Worm (Caenorhabditis elegans) whole organism, early embryonic: ENCODE measurements around the gene C49C3.21.

ENCODE experiments used
- F13C5.2 ChIP-seq: sonication (generic microtip); optimal IDR thresholded peaks from 2 replicates; lab custom pipeline; 2017; ENCODE audit warnings: mild to moderate bottlenecking, missing genetic modification characterization, inconsistent platforms, missing compliant biosample characterization
- ama-1 ChIP-seq: fragments of 150-350 bp; optimal IDR thresholded peaks from 2 replicates; lab custom pipeline; 2014
- ceh-13 ChIP-seq: fragments of 200-800 bp; sonication (Bioruptor generic); optimal IDR thresholded peaks from 2 replicates; lab custom pipeline; 2018; ENCODE audit warnings: mild to moderate bottlenecking, missing genetic modification characterization, missing compliant biosample characterization
- ceh-36 ChIP-seq: sonication (generic microtip); optimal IDR thresholded peaks from 2 replicates; lab custom pipeline; 2016; ENCODE audit warnings: missing genetic modification characterization, inconsistent platforms, missing compliant biosample characterization
- hmbx-1 ChIP-seq: sonication (generic microtip); optimal IDR thresholded peaks from 2 replicates; lab custom pipeline; 2016; ENCODE audit warnings: mild to moderate bottlenecking, missing genetic modification characterization, missing compliant biosample characterization
- hnd-1 ChIP-seq: sonication (generic microtip); optimal IDR thresholded peaks from 2 replicates; lab custom pipeline; 2016; ENCODE audit warnings: missing genetic modification characterization, missing compliant biosample characterization
- tbx-37 ChIP-seq: fragments of 200-800 bp; sonication (Bioruptor generic); conservative IDR thresholded peaks from 2 replicates; pipeline ENCODE4 v1.3.6; 2022; ENCODE audit warnings: missing genetic modification reagents, missing genetic modification characterization, missing compliant biosample characterization

DNA sequence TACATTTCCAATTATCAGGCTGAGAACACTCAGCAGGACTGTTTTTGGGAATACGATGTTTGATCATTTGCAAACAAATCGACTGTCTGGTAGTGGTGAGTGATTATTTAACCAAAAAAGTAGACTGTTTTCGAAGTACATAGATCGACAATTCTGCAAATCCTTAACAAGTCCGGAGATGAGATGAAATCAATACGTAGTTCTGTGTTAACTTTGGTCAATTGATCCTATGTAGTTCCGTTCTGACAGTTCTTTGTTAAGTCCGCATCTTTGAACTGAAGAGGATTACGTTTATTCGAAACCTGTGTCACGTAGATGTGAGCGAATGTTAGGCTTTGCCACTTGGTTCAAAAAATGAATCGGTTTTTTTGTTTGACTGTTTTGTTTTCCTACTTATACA lies 8.8 kb downstream of the C49C3.21 start, which contains the start of gene clec-199:
- TF ChIP-seq ceh-36 (tag; lab: Kevin White, UChicago) (no peak), hmbx-1 (tag; lab: Kevin White, UChicago) (no peak), ama-1 (lab: Kevin White, UChicago) (no peak), hnd-1 (tag; lab: Kevin White, UChicago) (no peak), tbx-37 (no peak), F13C5.2 (no peak), ceh-13 (GFP tag; lab: Kevin White, UChicago) (no peak)
